Worm (Caenorhabditis elegans) whole organism, L4 larva: Measurements from ENCODE around the gene srw-120.

Source experiments
- ces-1 ChIP-seq: fragments of 150-350 bp; sonication (generic microtip); optimal IDR thresholded peaks from 4 replicates; lab custom pipeline; 2014; ENCODE audit warnings: missing biosample characterization, missing genetic modification reagents, missing genetic modification characterization
- nhr-11 ChIP-seq: fragments of 150-350 bp; optimal IDR thresholded peaks from 2 replicates; lab custom pipeline; 2014; ENCODE audit warnings: missing biosample characterization, missing genetic modification characterization
- snpc-4 ChIP-seq: fragments of 150-350 bp; optimal IDR thresholded peaks from 2 replicates; lab custom pipeline; 2014; ENCODE audit warnings: missing biosample characterization, missing genetic modification characterization

ce11 chrV:2960894-2961293, 35.1 kb downstream of the srw-120 start, which contains the start of gene srw-144:
- no peak for TF ChIP-seq snpc-4 (tag; lab: Kevin White, UChicago)
- TF ChIP-seq ces-1 (GFP tag; lab: Kevin White, UChicago): no peak
- no peak for TF ChIP-seq nhr-11 (tag; lab: Kevin White, UChicago)
